Fruit fly (Drosophila melanogaster) whole organism, pupa: ENCODE measurements around the gene SIDL.

Source experiments
- CG12605 ChIP-seq: fragments of 200-800 bp; sonication (Bioruptor generic); IDR thresholded peaks from 2 replicates; pipeline ENCODE4 v1.3.6; 2022; ENCODE audit warnings: missing biosample characterization, missing genetic modification characterization
- CG15710 ChIP-seq: fragments of 200-800 bp; sonication (Bioruptor generic); optimal IDR thresholded peaks from 2 replicates; lab custom pipeline; 2018; ENCODE audit warnings: missing biosample characterization, mild to moderate bottlenecking, missing genetic modification characterization, moderate library complexity
- CG32121 ChIP-seq: fragments of 200-800 bp; sonication (Bioruptor generic); IDR thresholded peaks from 2 replicates; pipeline ENCODE4 v1.3.6; 2022; ENCODE audit warnings: missing biosample characterization, missing genetic modification characterization
- CG4496 ChIP-seq: fragments of 200-800 bp; sonication (Bioruptor generic); IDR thresholded peaks from 3 replicates; pipeline ENCODE4 v1.3.6; 2022; ENCODE audit warnings: missing biosample characterization, missing genetic modification characterization
- CG9948 ChIP-seq: fragments of 200-800 bp; sonication (Bioruptor generic); optimal IDR thresholded peaks from 2 replicates; lab custom pipeline; 2018; ENCODE audit warnings: missing biosample characterization, mild to moderate bottlenecking, missing genetic modification characterization, moderate library complexity
- D1 ChIP-seq: fragments of 200-800 bp; sonication (Bioruptor generic); optimal IDR thresholded peaks from 2 replicates; lab custom pipeline; 2018; ENCODE audit warnings: missing biosample characterization, mild to moderate bottlenecking, missing genetic modification characterization, moderate library complexity
- EcR ChIP-seq: fragments of 200-800 bp; sonication (Bioruptor generic); optimal IDR thresholded peaks from 3 replicates; lab custom pipeline; 2019; ENCODE audit warnings: missing biosample characterization, missing genetic modification characterization, mild to moderate bottlenecking, moderate library complexity, missing genetic modification reagents
- Pif1A ChIP-seq: fragments of 200-800 bp; sonication (Bioruptor generic); optimal IDR thresholded peaks from 3 replicates; lab custom pipeline; 2016; ENCODE audit warnings: missing biosample characterization, missing genetic modification characterization
- Pif1B ChIP-seq: fragments of 200-800 bp; sonication (Bioruptor generic); optimal IDR thresholded peaks from 3 replicates; lab custom pipeline; 2016; ENCODE audit warnings: missing biosample characterization, missing genetic modification characterization

- TF ChIP-seq CG4496 = no peak
- TF ChIP-seq CG9948 (tag; lab: Kevin White, UChicago) = no peak
- TF ChIP-seq CG32121 (GFP tag; lab: Robert Waterston, UW) = no peak
- no peak for TF ChIP-seq D1 (tag; lab: Kevin White, UChicago)
- no peak for TF ChIP-seq EcR (GFP tag; lab: Kevin White, UChicago)
- TF ChIP-seq Pif1A (GFP tag; lab: Kevin White, UChicago) = no peak
- no peak for TF ChIP-seq Pif1B (GFP tag; lab: Kevin White, UChicago)
- TF ChIP-seq CG12605 (GFP tag; lab: Robert Waterston, UW) = no peak
- TF ChIP-seq CG15710 (tag; lab: Kevin White, UChicago) = no peak
Observed at dm6 chr3R:15197373-15197772, 21.3 kb downstream of the SIDL start.
